Worm (Caenorhabditis elegans) whole organism, L2 larva: ENCODE data around the gene Y43F8B.10.
A peak's percentile ranks its signal among the peaks of the same experiment; 100 is the strongest.

Experiments used
- C34F6.9 ChIP-seq: fragments of 150-350 bp; optimal IDR thresholded peaks from 2 replicates; lab custom pipeline; 2014; ENCODE audit warnings: missing biosample characterization, missing genetic modification characterization
- Y55F3AM.14 ChIP-seq: fragments of 200-800 bp; sonication (Bioruptor generic); optimal IDR thresholded peaks from 2 replicates; lab custom pipeline; 2018; ENCODE audit warnings: mild to moderate bottlenecking, missing genetic modification characterization, missing compliant biosample characterization
- ZK546.5 ChIP-seq: sonication (generic microtip); optimal IDR thresholded peaks from 2 replicates; lab custom pipeline; 2017; ENCODE audit warnings: missing biosample characterization, missing genetic modification characterization
- alr-1 ChIP-seq: fragments of 150-350 bp; optimal IDR thresholded peaks from 2 replicates; lab custom pipeline; 2014; ENCODE audit warnings: missing biosample characterization, missing genetic modification characterization
- ama-1 ChIP-seq: fragments of 150-350 bp; optimal IDR thresholded peaks from 2 replicates; lab custom pipeline; 2018; ENCODE audit warnings: inconsistent platforms
- ceh-16 ChIP-seq: fragments of 150-350 bp; optimal IDR thresholded peaks from 2 replicates; lab custom pipeline; 2014; ENCODE audit warnings: missing biosample characterization, missing genetic modification characterization
- ceh-82 ChIP-seq: fragments of 150-350 bp; optimal IDR thresholded peaks from 2 replicates; lab custom pipeline; 2014; ENCODE audit warnings: missing biosample characterization, missing genetic modification characterization
- dmd-4 ChIP-seq: sonication (generic microtip); optimal IDR thresholded peaks from 2 replicates; lab custom pipeline; 2017; ENCODE audit warnings: missing biosample characterization, missing genetic modification characterization
- egl-27 ChIP-seq: sonication (generic microtip); optimal IDR thresholded peaks from 3 replicates; lab custom pipeline; 2017; ENCODE audit warnings: missing biosample characterization, missing genetic modification reagents, missing genetic modification characterization
- elt-1 ChIP-seq: fragments of 150-350 bp; optimal IDR thresholded peaks from 2 replicates; lab custom pipeline; 2014; ENCODE audit warnings: missing biosample characterization, missing genetic modification characterization
- elt-3 ChIP-seq: sonication (generic microtip); optimal IDR thresholded peaks from 2 replicates; lab custom pipeline; 2017; ENCODE audit warnings: missing biosample characterization, missing genetic modification characterization
- fos-1 ChIP-seq: fragments of 150-350 bp; optimal IDR thresholded peaks from 2 replicates; lab custom pipeline; 2014; ENCODE audit warnings: missing biosample characterization, missing genetic modification characterization
- gmeb-1 ChIP-seq: fragments of 150-350 bp; optimal IDR thresholded peaks from 2 replicates; lab custom pipeline; 2014; ENCODE audit warnings: missing biosample characterization, missing genetic modification characterization
- lin-11 ChIP-seq: fragments of 150-350 bp; sonication (generic microtip); optimal IDR thresholded peaks from 2 replicates; lab custom pipeline; 2014; ENCODE audit warnings: missing biosample characterization, missing genetic modification characterization, inconsistent platforms, mixed read lengths
- lin-13 ChIP-seq: fragments of 150-350 bp; optimal IDR thresholded peaks from 2 replicates; lab custom pipeline; 2014; ENCODE audit warnings: missing biosample characterization, missing genetic modification reagents, missing genetic modification characterization
- lsy-2 ChIP-seq, 2 experiments: fragments of 150-350 bp in 1 of 2; sonication (generic microtip) in 1 of 2; optimal IDR thresholded peaks; 2 replicates each; lab custom pipeline; 2014 to 2017; ENCODE audit warnings: missing biosample characterization in 2 of 2, missing genetic modification characterization in 2 of 2
- mab-5 ChIP-seq: fragments of 150-350 bp; optimal IDR thresholded peaks from 2 replicates; lab custom pipeline; 2014; ENCODE audit warnings: missing biosample characterization, missing genetic modification characterization
- mdl-1 ChIP-seq, 2 experiments: fragments of 150-350 bp in 1 of 2; sonication (generic microtip) in 1 of 2; optimal IDR thresholded peaks; 2 replicates each; lab custom pipeline; 2017; ENCODE audit warnings: missing biosample characterization in 2 of 2, missing genetic modification characterization in 2 of 2
- nhr-10 ChIP-seq: sonication (generic microtip); optimal IDR thresholded peaks from 2 replicates; lab custom pipeline; 2017; ENCODE audit warnings: missing biosample characterization, missing genetic modification characterization
- nhr-11 ChIP-seq: fragments of 150-350 bp; optimal IDR thresholded peaks from 2 replicates; lab custom pipeline; 2014; ENCODE audit warnings: missing biosample characterization, missing genetic modification characterization
- nhr-12 ChIP-seq: fragments of 150-350 bp; optimal IDR thresholded peaks from 2 replicates; lab custom pipeline; 2014; ENCODE audit warnings: missing biosample characterization, missing genetic modification characterization
- nhr-129 ChIP-seq: fragments of 150-350 bp; optimal IDR thresholded peaks from 2 replicates; lab custom pipeline; 2014; ENCODE audit warnings: missing biosample characterization, missing genetic modification characterization
- nhr-237 ChIP-seq: fragments of 150-350 bp; optimal IDR thresholded peaks from 2 replicates; lab custom pipeline; 2014; ENCODE audit warnings: missing biosample characterization, missing genetic modification characterization
- nhr-25 ChIP-seq: fragments of 150-350 bp; sonication (generic microtip); optimal IDR thresholded peaks from 3 replicates; lab custom pipeline; 2014; ENCODE audit warnings: missing biosample characterization, missing genetic modification characterization
- nhr-6 ChIP-seq: fragments of 150-350 bp; optimal IDR thresholded peaks from 2 replicates; lab custom pipeline; 2014; ENCODE audit warnings: missing biosample characterization, missing genetic modification characterization
- sma-3 ChIP-seq: sonication (generic microtip); optimal IDR thresholded peaks from 2 replicates; lab custom pipeline; 2016; ENCODE audit warnings: missing genetic modification reagents, missing genetic modification characterization, missing compliant biosample characterization
- sma-9 ChIP-seq, 2 experiments: fragments of 150-350 bp in 1 of 2; sonication (generic microtip) in 1 of 2; optimal IDR thresholded peaks; 2 replicates each; lab custom pipeline; 2014 to 2016; ENCODE audit warnings: missing genetic modification characterization in 2 of 2, mild to moderate bottlenecking in 1 of 2, missing biosample characterization in 1 of 2, missing compliant biosample characterization in 1 of 2, missing genetic modification reagents in 1 of 2, moderate library complexity in 1 of 2
- snpc-4 ChIP-seq: fragments of 150-350 bp; optimal IDR thresholded peaks from 2 replicates; lab custom pipeline; 2014; ENCODE audit warnings: missing biosample characterization, missing genetic modification characterization
- unc-39 ChIP-seq: fragments of 150-350 bp; optimal IDR thresholded peaks from 2 replicates; lab custom pipeline; 2014; ENCODE audit warnings: missing biosample characterization, missing genetic modification characterization
- ztf-1 ChIP-seq: fragments of 200-800 bp; sonication (Bioruptor generic); conservative IDR thresholded peaks from 2 replicates; pipeline ENCODE4 v1.3.6; 2022; ENCODE audit warnings: missing genetic modification characterization, missing compliant biosample characterization
- ztf-4 ChIP-seq: fragments of 150-350 bp; optimal IDR thresholded peaks from 2 replicates; lab custom pipeline; 2014; ENCODE audit warnings: missing biosample characterization, missing genetic modification characterization

The Y43F8B.10 gene

ce11 chrV:19430351-19430913, 43.8 kb upstream of the Y43F8B.10 start:
- TF ChIP-seq elt-3 (tag; lab: Kevin White, UChicago) (no peak), Y55F3AM.14 (peak; percentile 5), C34F6.9 (tag; lab: Kevin White, UChicago) (no peak)
- TF ChIP-seq, all 48 proteins: peak for 1

- no peak for TF ChIP-seq sma-3 (GFP tag; lab: Kevin White, UChicago)
Observed at ce11 chrV:19431036-19431435, 43.2 kb upstream of the Y43F8B.10 start, which contains the start of gene srw-85. srw-85 (minus strand) TSS chrV:19431136.

ce11 chrV:19432030-19432429, 42.2 kb upstream of the Y43F8B.10 start:
- TF ChIP-seq ceh-16 (tag; lab: Kevin White, UChicago) (no peak), nhr-10 (tag; lab: Kevin White, UChicago) (no peak), nhr-129 (tag; lab: Kevin White, UChicago) (peak; percentile 25), fos-1 (tag; lab: Kevin White, UChicago) (no peak)

ce11 chrV:19432972-19433371, 41.3 kb upstream of the Y43F8B.10 start, which contains the start of gene C25F9.11:
C25F9.11 (minus strand) TSS chrV:19433072.
- TF ChIP-seq nhr-6 (no peak), snpc-4 (tag; lab: Kevin White, UChicago) (no peak), sma-3 (GFP tag; lab: Kevin White, UChicago) (no peak), lsy-2 (tag; optimal IDR thresholded peaks at IDR 0.05; lab: Kevin White, UChicago) (no peak)
- TF ChIP-seq, all 48 proteins: peak for 0

ce11 chrV:19433806-19434437, 40.3 kb upstream of the Y43F8B.10 start, which contains the start of gene C25F9.16:
C25F9.16 (plus strand) TSS chrV:19434387.
- no peak for TF ChIP-seq nhr-25 (tag; lab: Kevin White, UChicago)
- no peak for TF ChIP-seq elt-1 (tag; lab: Kevin White, UChicago)
- TF ChIP-seq sma-9 (GFP tag; optimal IDR thresholded peaks at IDR 0.05; lab: Kevin White, UChicago) = no peak
- TF ChIP-seq sma-9 (tag; optimal IDR thresholded peaks at IDR 0.05; lab: Kevin White, UChicago) = no peak
- TF ChIP-seq fos-1 (tag; lab: Kevin White, UChicago) = peak; percentile 10
- no peak for TF ChIP-seq dmd-4 (tag; lab: Kevin White, UChicago)
- no peak for TF ChIP-seq ama-1 (lab: Kevin White, UChicago)
- no peak for TF ChIP-seq ceh-16 (tag; lab: Kevin White, UChicago)
- TF ChIP-seq nhr-10 (tag; lab: Kevin White, UChicago) = no peak
- TF ChIP-seq, all 48 proteins: peak for 1

- no peak for TF ChIP-seq ceh-82
- TF ChIP-seq fos-1 (tag; lab: Kevin White, UChicago) = peak; percentile 49
Observed at ce11 chrV:19436307-19436706, 38.0 kb upstream of the Y43F8B.10 start, which contains the start of gene C25F9.14. C25F9.14 (plus strand) TSS chrV:19436484.

ce11 chrV:19443599-19443998, 30.7 kb upstream of the Y43F8B.10 start:
- TF ChIP-seq egl-27 (tag; lab: Kevin White, UChicago) = no peak
- no peak for TF ChIP-seq lin-13 (GFP tag; lab: Kevin White, UChicago)
- TF ChIP-seq ZK546.5 = no peak
- no peak for TF ChIP-seq mdl-1 (tag; optimal IDR thresholded peaks at IDR 0.05; lab: Kevin White, UChicago)
- no peak for TF ChIP-seq alr-1 (tag; lab: Kevin White, UChicago)
- TF ChIP-seq nhr-10 (tag; lab: Kevin White, UChicago) = no peak
- TF ChIP-seq gmeb-1 (tag; lab: Kevin White, UChicago) = no peak
- no peak for TF ChIP-seq unc-39 (tag; lab: Kevin White, UChicago)
- TF ChIP-seq nhr-129 (tag; lab: Kevin White, UChicago) = no peak
- TF ChIP-seq fos-1 (tag; lab: Kevin White, UChicago) = no peak
- no peak for TF ChIP-seq nhr-25 (tag; lab: Kevin White, UChicago)
- no peak for TF ChIP-seq ztf-4 (tag; lab: Kevin White, UChicago)
- no peak for TF ChIP-seq elt-3 (tag; lab: Kevin White, UChicago)
- TF ChIP-seq ztf-1 = no peak
- no peak for TF ChIP-seq nhr-237
- no peak for TF ChIP-seq mab-5
- no peak for TF ChIP-seq nhr-12 (tag; lab: Kevin White, UChicago)
- no peak for TF ChIP-seq nhr-11 (tag; lab: Kevin White, UChicago)
- TF ChIP-seq lin-11 (tag; lab: Kevin White, UChicago) = no peak
